Fruit fly (Drosophila melanogaster): ENCODE results near the gene CG12065.
A peak's percentile ranks its signal among the peaks of the same experiment; 100 is the strongest.

The CG12065 gene

dm6 chrX:8574672-8575350, 705 bp downstream of the CG12065 start (continued):
- peak; percentile 1 for TF ChIP-seq CG12155 (GFP tag; optimal IDR thresholded peaks at IDR 0.05)
- TF ChIP-seq CG11456 (GFP tag; IDR thresholded peaks at IDR 0.05) = 0 out of 3 replicates have a peak, but pooled peaks have one; percentile 39
- peak; percentile 15 for TF ChIP-seq sug (tag; optimal IDR thresholded peaks at IDR 0.05)
- no peak for TF ChIP-seq ssp (GFP tag; IDR thresholded peaks at IDR 0.05)
- TF ChIP-seq az2 (GFP tag; optimal IDR thresholded peaks at IDR 0.05) = no peak
- no peak for TF ChIP-seq CG4424 (GFP tag; optimal IDR thresholded peaks at IDR 0.05)
- no peak for TF ChIP-seq lov (optimal IDR thresholded peaks at IDR 0.05)
- TF ChIP-seq lov (GFP tag; IDR thresholded peaks at IDR 0.05) = no peak
- no peak for TF ChIP-seq Opbp (GFP tag; IDR thresholded peaks at IDR 0.05; ENCODE audit: partially characterized antibody)
- TF ChIP-seq CG14710 (tag; optimal IDR thresholded peaks at IDR 0.05) = no peak
- no peak for TF ChIP-seq CG9932 (GFP tag; IDR thresholded peaks at IDR 0.05)
- TF ChIP-seq CG17612 (GFP tag; IDR thresholded peaks at IDR 0.05) = no peak
- peak; percentile 97 for TF ChIP-seq sd (tag; optimal IDR thresholded peaks at IDR 0.05)
- TF ChIP-seq Bdp1 (GFP tag; optimal IDR thresholded peaks at IDR 0.05) = no peak
- TF ChIP-seq nom (GFP tag; optimal IDR thresholded peaks at IDR 0.05) = no peak
- TF ChIP-seq unpg (GFP tag; optimal IDR thresholded peaks at IDR 0.05) = peak; percentile 45
- no peak for TF ChIP-seq z (GFP tag; IDR thresholded peaks at IDR 0.05)
- no peak for TF ChIP-seq CG17568 (GFP tag; optimal IDR thresholded peaks at IDR 0.05)
- TF ChIP-seq ttk (GFP tag; IDR thresholded peaks at IDR 0.05) = no peak
- no peak for TF ChIP-seq onecut (GFP tag; IDR thresholded peaks at IDR 0.05)
- TF ChIP-seq crc (GFP tag; optimal IDR thresholded peaks at IDR 0.05) = no peak
- TF ChIP-seq slbo (GFP tag; IDR thresholded peaks at IDR 0.05) = peak; percentile 31
- TF ChIP-seq Atf6 (GFP tag; IDR thresholded peaks at IDR 0.05) = peak; percentile 39; the same call in 1 of the 2 replicates
- TF ChIP-seq CG6813 (GFP tag; optimal IDR thresholded peaks at IDR 0.05) = peak; percentile 37
- peak; percentile 10; the same call in 1 of the 2 replicates for TF ChIP-seq CG10366 (GFP tag; IDR thresholded peaks at IDR 0.05)
- no peak for TF ChIP-seq CG18764 (GFP tag; optimal IDR thresholded peaks at IDR 0.05)
- TF ChIP-seq CG3407 (GFP tag; optimal IDR thresholded peaks at IDR 0.05) = no peak
- TF ChIP-seq ara (GFP tag; IDR thresholded peaks at IDR 0.05) = no peak
- TF ChIP-seq CG14965 (GFP tag; optimal IDR thresholded peaks at IDR 0.05; ENCODE audit: borderline replicate concordance) = no peak
- no peak for TF ChIP-seq CG17829 (tag; optimal IDR thresholded peaks at IDR 0.05)
- no peak for TF ChIP-seq Six4 (GFP tag; optimal IDR thresholded peaks at IDR 0.05)
- peak; percentile 52 for TF ChIP-seq grau (tag; optimal IDR thresholded peaks at IDR 0.05)
- no peak for TF ChIP-seq CG8478 (optimal IDR thresholded peaks at IDR 0.05)
- no peak for TF ChIP-seq Chrac-16 (GFP tag; optimal IDR thresholded peaks at IDR 0.05)
- TF ChIP-seq CG7963 (GFP tag; IDR thresholded peaks at IDR 0.05; ENCODE audit: partially characterized antibody) = no peak
- no peak for TF ChIP-seq Ssrp (tag; optimal IDR thresholded peaks at IDR 0.05)
- TF ChIP-seq Elba2 (GFP tag; optimal IDR thresholded peaks at IDR 0.05) = no peak
- no peak for TF ChIP-seq MESR4 (GFP tag; optimal IDR thresholded peaks at IDR 0.05)
- TF ChIP-seq zfh2 (GFP tag; optimal IDR thresholded peaks at IDR 0.05) = peak; percentile 31
- TF ChIP-seq crol (GFP tag; IDR thresholded peaks at IDR 0.05) = no peak
- 0 out of 3 replicates have a peak, but pooled peaks have one; percentile 35 for TF ChIP-seq CG34422 (GFP tag; IDR thresholded peaks at IDR 0.05)
- TF ChIP-seq zen2 (GFP tag; IDR thresholded peaks at IDR 0.05; ENCODE audit: partially characterized antibody) = no peak
- TF ChIP-seq Scr (GFP tag; IDR thresholded peaks at IDR 0.05; ENCODE audit: partially characterized antibody) = no peak
- peak; percentile 45 for TF ChIP-seq Atf3 (GFP tag; optimal IDR thresholded peaks at IDR 0.05)
- TF ChIP-seq CG3847 (GFP tag; IDR thresholded peaks at IDR 0.05) = peak; percentile 42
- no peak for TF ChIP-seq NC2β (GFP tag; optimal IDR thresholded peaks at IDR 0.05)
- peak; percentile 20 for TF ChIP-seq ATbp (GFP tag; optimal IDR thresholded peaks at IDR 0.05)
- no peak for TF ChIP-seq pnt (GFP tag; optimal IDR thresholded peaks at IDR 0.05)
- TF ChIP-seq Optix (GFP tag; IDR thresholded peaks at IDR 0.05) = no peak
- no peak for TF ChIP-seq Mad (GFP tag; optimal IDR thresholded peaks at IDR 0.05)
- no peak for TF ChIP-seq nerfin-2 (GFP tag; IDR thresholded peaks at IDR 0.05; ENCODE audit: partially characterized antibody)

Measured in whole organism, embryonic.